Worm (Caenorhabditis elegans) whole organism, young adult: Measurements from ENCODE around the gene C05C10.3.

Experiments used
- F57C9.4 ChIP-seq: sonication (generic microtip); optimal IDR thresholded peaks from 2 replicates; lab custom pipeline; 2017; ENCODE audit warnings: mild to moderate bottlenecking, missing genetic modification characterization, missing compliant biosample characterization
- aptf-2 ChIP-seq: fragments of 200-800 bp; sonication (Bioruptor generic); conservative IDR thresholded peaks from 2 replicates; pipeline ENCODE4 v1.3.6; 2022; ENCODE audit warnings: missing genetic modification reagents, missing genetic modification characterization, missing compliant biosample characterization
- cebp-1 ChIP-seq, 2 experiments: fragments of 200-800 bp in 1 of 2; sonication (Bioruptor generic) in 1 of 2; sonication (generic microtip) in 1 of 2; IDR thresholded peaks in 1 of 2; optimal IDR thresholded peaks in 1 of 2; 2 replicates each; pipeline versions ENCODE4 v1.3.6 to Lab custom; 2017 to 2022; ENCODE audit warnings: missing compliant biosample characterization in 2 of 2, missing genetic modification characterization in 2 of 2, mild to moderate bottlenecking in 1 of 2, missing genetic modification reagents in 1 of 2, moderate library complexity in 1 of 2
- ekl-4 ChIP-seq: fragments of 200-800 bp; sonication (Bioruptor generic); IDR thresholded peaks from 2 replicates; pipeline ENCODE4 v1.3.6; 2022; ENCODE audit warnings: missing genetic modification reagents, missing genetic modification characterization, missing compliant biosample characterization
- mcd-1 ChIP-seq: fragments of 200-800 bp; sonication (Bioruptor generic); IDR thresholded peaks from 2 replicates; pipeline ENCODE4 v1.3.6; 2022; ENCODE audit warnings: missing genetic modification reagents, missing genetic modification characterization, missing compliant biosample characterization
- sea-2 ChIP-seq: fragments of 200-800 bp; sonication (Bioruptor generic); IDR thresholded peaks from 2 replicates; pipeline ENCODE4 v1.3.6; 2022; ENCODE audit warnings: missing genetic modification characterization, missing compliant biosample characterization
- unc-62 ChIP-seq: fragments of 150-350 bp; optimal IDR thresholded peaks from 2 replicates; lab custom pipeline; 2014; ENCODE audit warnings: missing biosample characterization, missing genetic modification reagents, missing genetic modification characterization

DNA sequence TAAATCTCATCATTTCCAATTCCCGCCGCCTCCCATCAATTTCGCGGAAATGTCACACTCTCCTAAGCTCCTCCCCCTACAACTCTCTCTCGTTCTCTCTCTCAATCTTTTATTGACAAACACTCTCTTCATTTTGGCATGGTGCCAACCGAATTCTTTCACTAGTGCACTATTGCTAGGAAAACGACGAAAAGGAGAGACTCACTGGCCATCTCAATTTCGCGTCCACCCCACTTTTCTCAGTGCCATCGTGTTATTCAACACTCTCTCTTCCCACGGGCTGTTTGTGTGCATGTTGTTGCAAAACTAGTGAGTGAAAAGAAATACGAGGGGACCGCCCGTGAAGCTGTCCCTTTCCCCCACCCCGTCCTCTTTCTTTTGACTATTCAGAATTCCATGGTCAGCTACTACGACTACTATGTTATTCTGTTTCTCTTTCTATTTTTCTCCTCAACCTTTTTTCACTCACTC lies 48.2 kb upstream of the C05C10.3 start:
- no peak for TF ChIP-seq aptf-2
- TF ChIP-seq mcd-1: no peak
- no peak for TF ChIP-seq F57C9.4 (tag; lab: Kevin White, UChicago)
- TF ChIP-seq cebp-1 (GFP tag; IDR thresholded peaks at IDR 0.05; lab: Robert Waterston, UW): no peak
- no peak for TF ChIP-seq cebp-1 (tag; optimal IDR thresholded peaks at IDR 0.05; lab: Kevin White, UChicago)
- no peak for TF ChIP-seq ekl-4 (GFP tag; lab: Robert Waterston, UW)
- TF ChIP-seq sea-2: no peak
- TF ChIP-seq unc-62 (GFP tag; lab: Kevin White, UChicago): no peak
